Worm (Caenorhabditis elegans) whole organism, L4 larva: ENCODE measurements around the gene nhr-20.
A peak's percentile ranks its signal among the peaks of the same experiment; 100 is the strongest.

Experiments
- F10B5.3 ChIP-seq: sonication (generic microtip); optimal IDR thresholded peaks from 2 replicates; lab custom pipeline; 2016; ENCODE audit warnings: mild to moderate bottlenecking, missing genetic modification characterization, missing compliant biosample characterization
- F37D6.2 ChIP-seq: sonication (generic microtip); optimal IDR thresholded peaks from 2 replicates; lab custom pipeline; 2016; ENCODE audit warnings: mild to moderate bottlenecking, missing genetic modification characterization, missing compliant biosample characterization
- T20F7.1 ChIP-seq: fragments of 200-800 bp; sonication (Bioruptor generic); optimal IDR thresholded peaks from 2 replicates; lab custom pipeline; 2018; ENCODE audit warnings: mild to moderate bottlenecking, missing genetic modification characterization, missing compliant biosample characterization
- Y48G9A.11 ChIP-seq: fragments of 200-800 bp; sonication (Bioruptor generic); IDR thresholded peaks from 2 replicates; pipeline ENCODE4 v1.3.6; 2022; ENCODE audit warnings: missing genetic modification reagents, missing genetic modification characterization, missing compliant biosample characterization
- Y5F2A.4 ChIP-seq: fragments of 200-800 bp; sonication (Bioruptor generic); optimal IDR thresholded peaks from 2 replicates; lab custom pipeline; 2018; ENCODE audit warnings: mild to moderate bottlenecking, missing genetic modification characterization, missing compliant biosample characterization
- ZK337.2 ChIP-seq: fragments of 200-800 bp; sonication (Bioruptor generic); IDR thresholded peaks from 2 replicates; pipeline ENCODE4 v1.3.6; 2022; ENCODE audit warnings: missing genetic modification reagents, missing genetic modification characterization, missing compliant biosample characterization
- aha-1 ChIP-seq: fragments of 150-350 bp; peaks from one replicate; lab custom pipeline; 2014; ENCODE audit warnings: missing biosample characterization, missing genetic modification characterization
- aly-2 ChIP-seq: sonication (generic microtip); optimal IDR thresholded peaks from 2 replicates; lab custom pipeline; 2018; ENCODE audit warnings: missing biosample characterization, missing genetic modification characterization
- ama-1 ChIP-seq: fragments of 150-350 bp; optimal IDR thresholded peaks from 2 replicates; lab custom pipeline; 2014; ENCODE audit warnings: inconsistent platforms, mixed read lengths
- arid-1 ChIP-seq: fragments of 200-800 bp; sonication (Bioruptor generic); conservative IDR thresholded peaks from 2 replicates; pipeline ENCODE4 v1.3.6; 2022; ENCODE audit warnings: missing genetic modification reagents, missing genetic modification characterization, missing compliant biosample characterization
- attf-4 ChIP-seq: sonication (generic microtip); optimal IDR thresholded peaks from 3 replicates; lab custom pipeline; 2017; ENCODE audit warnings: missing biosample characterization, missing genetic modification characterization
- ceh-20 ChIP-seq: fragments of 200-800 bp; sonication (Bioruptor generic); IDR thresholded peaks from 2 replicates; pipeline ENCODE4 v1.3.6; 2022; ENCODE audit warnings: missing genetic modification reagents, missing genetic modification characterization, missing compliant biosample characterization
- cey-2 ChIP-seq: sonication (generic microtip); optimal IDR thresholded peaks from 3 replicates; lab custom pipeline; 2017; ENCODE audit warnings: missing genetic modification characterization, mild to moderate bottlenecking, missing compliant biosample characterization, antibody characterized with exemption, borderline replicate concordance; ENCODE audit not compliant: insufficient read depth
- daf-16 ChIP-seq, 3 experiments: sonication (generic microtip); optimal IDR thresholded peaks; 2 replicates each; lab custom pipeline; 2016 to 2017; ENCODE audit warnings: missing genetic modification characterization in 3 of 3, missing genetic modification reagents in 3 of 3, mild to moderate bottlenecking in 2 of 3, missing compliant biosample characterization in 2 of 3, missing biosample characterization in 1 of 3, moderate library complexity in 1 of 3
- dpl-1 ChIP-seq: fragments of 150-350 bp; optimal IDR thresholded peaks from 2 replicates; lab custom pipeline; 2014; ENCODE audit warnings: missing biosample characterization, missing genetic modification reagents, missing genetic modification characterization
- duxl-1 ChIP-seq: sonication (generic microtip); optimal IDR thresholded peaks from 2 replicates; lab custom pipeline; 2016; ENCODE audit warnings: mild to moderate bottlenecking, missing genetic modification characterization, moderate library complexity, missing compliant biosample characterization; ENCODE audit not compliant: poor library complexity
- egl-43 ChIP-seq: fragments of 200-800 bp; sonication (Bioruptor generic); IDR thresholded peaks from 2 replicates; pipeline ENCODE4 v1.3.6; 2022; ENCODE audit warnings: missing genetic modification reagents, missing genetic modification characterization, missing compliant biosample characterization
- hlh-30 ChIP-seq: sonication (generic microtip); optimal IDR thresholded peaks from 2 replicates; lab custom pipeline; 2017; ENCODE audit warnings: antibody characterized with exemption, mild to moderate bottlenecking, missing genetic modification characterization, missing compliant biosample characterization; ENCODE audit not compliant: insufficient read depth
- jun-1 ChIP-seq: fragments of 150-350 bp; optimal IDR thresholded peaks from 2 replicates; lab custom pipeline; 2014; ENCODE audit warnings: missing biosample characterization, missing genetic modification reagents, missing genetic modification characterization
- lin-15B ChIP-seq: fragments of 150-350 bp; sonication (generic microtip); optimal IDR thresholded peaks from 3 replicates; lab custom pipeline; 2014; ENCODE audit warnings: missing biosample characterization, missing genetic modification characterization
- lin-29 ChIP-seq: fragments of 200-800 bp; sonication (Bioruptor generic); IDR thresholded peaks from 2 replicates; pipeline ENCODE4 v1.3.6; 2022; ENCODE audit warnings: missing genetic modification reagents, missing genetic modification characterization, missing compliant biosample characterization
- lin-39 ChIP-seq: fragments of 150-350 bp; optimal IDR thresholded peaks from 2 replicates; lab custom pipeline; 2014; ENCODE audit warnings: missing biosample characterization, missing genetic modification reagents, missing genetic modification characterization
- madf-5 ChIP-seq, 2 experiments: fragments of 200-800 bp; sonication (Bioruptor generic); IDR thresholded peaks; 2 replicates each; pipeline ENCODE4 v1.3.6; 2022; ENCODE audit warnings: missing compliant biosample characterization in 2 of 2, missing genetic modification characterization in 2 of 2
- mes-2 ChIP-seq: sonication (generic microtip); optimal IDR thresholded peaks from 2 replicates; lab custom pipeline; 2016; ENCODE audit warnings: missing genotype, mild to moderate bottlenecking, missing genetic modification characterization, missing compliant biosample characterization; ENCODE audit not compliant: poor library complexity, severe bottlenecking
- mxl-2 ChIP-seq: fragments of 200-800 bp; sonication (Bioruptor generic); conservative IDR thresholded peaks from 2 replicates; pipeline ENCODE4 v1.3.6; 2022; ENCODE audit warnings: missing genetic modification reagents, missing genetic modification characterization, missing compliant biosample characterization
- nhr-10 ChIP-seq: fragments of 150-350 bp; optimal IDR thresholded peaks from 2 replicates; lab custom pipeline; 2014; ENCODE audit warnings: missing biosample characterization, missing genetic modification characterization
- nhr-102 ChIP-seq: sonication (generic microtip); optimal IDR thresholded peaks from 2 replicates; lab custom pipeline; 2016; ENCODE audit warnings: mild to moderate bottlenecking, missing genetic modification characterization, moderate library complexity, missing compliant biosample characterization
- nhr-11 ChIP-seq: fragments of 150-350 bp; optimal IDR thresholded peaks from 2 replicates; lab custom pipeline; 2014; ENCODE audit warnings: missing biosample characterization, missing genetic modification characterization
- nhr-28 ChIP-seq: fragments of 150-350 bp; optimal IDR thresholded peaks from 2 replicates; lab custom pipeline; 2014; ENCODE audit warnings: missing biosample characterization, missing genetic modification characterization
- nhr-41 ChIP-seq: fragments of 200-800 bp; sonication (Bioruptor generic); IDR thresholded peaks from 2 replicates; pipeline ENCODE4 v1.3.6; 2022; ENCODE audit warnings: missing genetic modification reagents, missing genetic modification characterization, missing compliant biosample characterization
- nhr-76 ChIP-seq: fragments of 150-350 bp; optimal IDR thresholded peaks from 2 replicates; lab custom pipeline; 2014; ENCODE audit warnings: missing biosample characterization, missing genetic modification characterization
- pha-4 ChIP-seq, 2 experiments: fragments of 150-350 bp in 1 of 2; fragments of 200-800 bp in 1 of 2; sonication (Bioruptor generic) in 1 of 2; IDR thresholded peaks in 1 of 2; optimal IDR thresholded peaks in 1 of 2; 2 replicates each; pipeline versions ENCODE4 v1.3.6 to Lab custom; 2014 to 2022; ENCODE audit warnings: missing genetic modification characterization in 2 of 2, missing genetic modification reagents in 2 of 2, missing biosample characterization in 1 of 2, missing compliant biosample characterization in 1 of 2
- set-16 ChIP-seq: fragments of 200-800 bp; sonication (Bioruptor generic); IDR thresholded peaks from 2 replicates; pipeline ENCODE4 v1.3.6; 2022; ENCODE audit warnings: missing genetic modification reagents, missing genetic modification characterization, missing compliant biosample characterization
- spr-1 ChIP-seq: sonication (generic microtip); optimal IDR thresholded peaks from 2 replicates; lab custom pipeline; 2016; ENCODE audit warnings: mild to moderate bottlenecking, missing genetic modification characterization, missing compliant biosample characterization
- spr-3 ChIP-seq: fragments of 200-800 bp; sonication (Bioruptor generic); optimal IDR thresholded peaks from 2 replicates; lab custom pipeline; 2018; ENCODE audit warnings: mild to moderate bottlenecking, missing genetic modification characterization, missing compliant biosample characterization
- unc-39 ChIP-seq: sonication (generic microtip); optimal IDR thresholded peaks from 2 replicates; lab custom pipeline; 2017; ENCODE audit warnings: missing biosample characterization, missing genetic modification characterization
- unc-62 ChIP-seq, 3 experiments: fragments of 150-350 bp in 1 of 3; sonication (generic microtip); optimal IDR thresholded peaks in 2 of 3; peaks in 1 of 3; 1 replicate in 1 of 3; 2 replicates in 2 of 3; lab custom pipeline; 2014 to 2017; ENCODE audit warnings: missing biosample characterization in 3 of 3, missing genetic modification characterization in 3 of 3, missing genetic modification reagents in 3 of 3, missing genotype in 1 of 3
- vab-7 ChIP-seq: fragments of 200-800 bp; sonication (Bioruptor generic); IDR thresholded peaks from 2 replicates; pipeline ENCODE4 v1.3.6; 2022; ENCODE audit warnings: missing genetic modification reagents, missing genetic modification characterization, missing compliant biosample characterization
- zag-1 ChIP-seq: fragments of 150-350 bp; optimal IDR thresholded peaks from 2 replicates; lab custom pipeline; 2014; ENCODE audit warnings: missing biosample characterization, missing genetic modification characterization
- zfp-2 ChIP-seq: sonication (generic microtip); optimal IDR thresholded peaks from 2 replicates; lab custom pipeline; 2016; ENCODE audit warnings: mild to moderate bottlenecking, missing genetic modification characterization, missing compliant biosample characterization
- zfp-3 ChIP-seq: fragments of 200-800 bp; sonication (Bioruptor generic); conservative IDR thresholded peaks from 2 replicates; pipeline ENCODE4 v1.3.6; 2022; ENCODE audit warnings: missing genetic modification reagents, missing genetic modification characterization, missing compliant biosample characterization
- zip-11 ChIP-seq: fragments of 200-800 bp; sonication (Bioruptor generic); IDR thresholded peaks from 2 replicates; pipeline ENCODE4 v1.3.6; 2022; ENCODE audit warnings: missing genetic modification characterization, missing compliant biosample characterization

nhr-20 gene

DNA sequence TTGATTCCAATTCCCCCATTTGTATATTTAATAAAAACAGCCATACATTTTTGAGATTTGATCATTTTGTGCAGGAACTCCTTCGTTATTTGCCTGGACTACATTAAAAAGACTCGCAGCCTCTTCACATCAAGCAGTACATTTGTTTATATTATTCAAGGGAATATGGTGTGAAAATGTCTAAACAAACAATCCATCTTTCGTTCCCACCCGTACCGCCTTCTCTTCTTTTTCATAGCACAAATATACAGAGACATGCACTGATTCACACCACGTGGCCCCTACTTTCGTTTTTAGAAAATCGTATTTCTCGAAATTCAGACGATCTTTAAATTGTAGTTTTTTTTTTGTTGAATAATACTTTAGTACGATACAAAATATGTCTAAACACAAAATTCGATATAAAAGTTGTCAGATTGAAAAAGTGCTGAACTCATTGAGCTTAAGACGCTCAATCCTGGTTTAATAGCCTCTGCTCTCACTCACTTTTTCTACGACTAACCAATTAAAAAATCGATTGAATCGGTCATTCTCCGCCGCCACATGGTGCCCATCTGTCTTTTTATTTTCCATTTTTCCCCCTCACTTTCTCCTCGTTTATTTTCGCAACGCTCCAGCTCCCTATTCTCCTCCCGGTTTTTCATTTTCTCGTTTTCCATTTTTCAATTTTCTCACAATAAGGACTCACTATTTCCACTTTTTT is 37.6 kb downstream of the nhr-20 start (continued):
- TF ChIP-seq daf-16 (GFP tag; optimal IDR thresholded peaks at IDR 0.05; lab: Kevin White, UChicago) (peak; percentile 33 to 62), daf-16 (tag; optimal IDR thresholded peaks at IDR 0.05; lab: Kevin White, UChicago) (peak; percentile 59), lin-29 (GFP tag; lab: Robert Waterston, UW) (no peak), madf-5 (GFP tag; IDR thresholded peaks at IDR 0.05; lab: Robert Waterston, UW) (no peak), F37D6.2 (tag; lab: Kevin White, UChicago) (peak; percentile 45), ceh-20 (GFP tag; lab: Robert Waterston, UW) (peak; percentile 15; the same call in 1 of the 2 replicates), arid-1 (GFP tag; lab: Robert Waterston, UW) (peak; percentile 84), Y48G9A.11 (GFP tag; lab: Robert Waterston, UW) (peak; percentile 77), zip-11 (GFP tag; lab: Robert Waterston, UW) (no peak), lin-15B (tag; lab: Kevin White, UChicago) (no peak), Y5F2A.4 (GFP tag; lab: Kevin White, UChicago) (peak; percentile 54), nhr-10 (tag; lab: Kevin White, UChicago) (no peak), lin-39 (tag; lab: Kevin White, UChicago) (no peak), nhr-41 (GFP tag; lab: Robert Waterston, UW) (no peak; the same call in 1 of the 2 replicates), nhr-28 (no peak), aly-2 (tag; lab: Kevin White, UChicago) (no peak), nhr-76 (tag; lab: Kevin White, UChicago) (peak; percentile 16), unc-39 (tag; lab: Kevin White, UChicago) (no peak), F10B5.3 (tag; lab: Kevin White, UChicago) (peak; percentile 68), cey-2 (tag; lab: Kevin White, UChicago) (no peak), zag-1 (tag; lab: Kevin White, UChicago) (no peak), zfp-3 (GFP tag; lab: Robert Waterston, UW) (peak; percentile 95), ama-1 (lab: Kevin White, UChicago) (peak; percentile 95), nhr-11 (tag; lab: Kevin White, UChicago) (no peak)
- TF ChIP-seq, all 104 proteins: peak for 57

DNA sequence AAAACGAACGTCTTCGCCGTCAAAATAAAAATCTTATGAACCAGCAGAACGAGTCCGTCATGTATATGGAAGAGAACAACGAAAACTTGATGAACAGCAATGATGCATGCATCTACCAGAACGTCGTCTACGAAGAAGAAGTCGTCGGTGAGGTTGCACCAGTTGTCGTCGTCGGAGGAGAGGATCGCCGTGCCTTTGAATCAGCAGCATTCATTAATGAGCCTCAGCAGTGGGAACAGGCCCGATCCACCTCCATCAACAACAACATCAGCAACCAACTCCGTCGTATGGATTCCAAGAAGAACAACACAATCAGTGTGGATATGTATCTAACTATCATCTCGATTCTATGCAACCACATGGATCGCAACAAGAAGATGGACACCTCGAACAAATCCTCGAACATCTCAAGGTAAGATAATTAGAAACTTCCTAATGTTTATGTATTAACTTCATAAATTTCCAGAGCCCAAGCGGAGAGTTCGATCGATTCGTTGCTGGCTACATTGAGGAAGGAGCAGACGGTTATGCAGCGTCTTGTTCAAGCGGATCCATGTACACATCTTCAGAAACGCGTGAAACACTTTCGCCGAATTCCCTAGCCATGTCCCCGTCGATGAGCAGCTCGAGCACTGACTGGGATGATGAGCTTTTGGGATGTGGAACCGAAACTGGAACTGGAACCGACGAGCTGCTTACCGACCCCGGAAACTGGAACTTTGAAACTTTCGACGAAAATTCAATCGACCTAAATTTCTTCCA is 38.5 kb downstream of the nhr-20 start:
- TF ChIP-seq egl-43 (GFP tag; lab: Robert Waterston, UW) (peak; percentile 60), ZK337.2 (GFP tag; lab: Robert Waterston, UW) (0 out of 2 replicates have a peak, but pooled peaks have one; percentile 35), pha-4 (GFP tag; IDR thresholded peaks at IDR 0.05; lab: Robert Waterston, UW) (0 out of 2 replicates have a peak, but pooled peaks have one; percentile 14), pha-4 (tag; optimal IDR thresholded peaks at IDR 0.05; lab: Kevin White, UChicago) (no peak), set-16 (GFP tag; lab: Robert Waterston, UW) (peak; percentile 25; the same call in 1 of the 2 replicates), madf-5 (GFP tag; IDR thresholded peaks at IDR 0.05; lab: Robert Waterston, UW) (no peak), aha-1 (tag; lab: Kevin White, UChicago) (peak; percentile 97)

DNA sequence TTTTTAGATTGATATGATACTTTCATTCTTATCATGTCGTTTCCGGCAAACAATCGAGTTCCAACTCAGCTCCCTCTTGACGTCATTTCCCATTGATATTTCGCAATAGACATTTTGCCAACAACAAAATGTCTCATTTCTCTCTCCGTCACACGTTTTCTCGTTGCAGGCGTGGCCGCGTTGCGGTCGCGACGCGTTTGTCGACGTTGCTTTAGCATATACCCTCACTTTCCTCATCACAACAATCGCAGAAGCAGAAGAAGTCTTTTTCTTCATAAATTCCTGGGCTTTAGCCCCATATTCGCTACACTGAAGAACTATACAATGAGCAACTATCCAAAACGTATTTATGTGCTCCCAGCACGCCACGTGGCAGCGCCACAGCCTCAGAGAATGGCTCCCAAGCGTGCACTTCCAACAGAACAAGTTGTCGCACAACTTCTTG is 39.3 kb downstream of the nhr-20 start, which contains the start of gene xbp-1:
Gene xbp-1, plus strand, starts transcription at position 151 of the 445 bp plus-strand sequence.
- TF ChIP-seq vab-7 (GFP tag; lab: Robert Waterston, UW), result peak; percentile 71
- peak in 1 of 2 experiments; percentile 86 for TF ChIP-seq unc-62 (GFP tag; optimal IDR thresholded peaks at IDR 0.05 in 1 of 2; lab: Kevin White, UChicago)
- no peak for TF ChIP-seq unc-62 (tag; optimal IDR thresholded peaks at IDR 0.05; lab: Kevin White, UChicago)
- peak; percentile 23 for TF ChIP-seq spr-3 (GFP tag; lab: Kevin White, UChicago)
- peak; percentile 79 for TF ChIP-seq nhr-41 (GFP tag; lab: Robert Waterston, UW)
- no peak for TF ChIP-seq attf-4
- peak; percentile 93 for TF ChIP-seq jun-1
- peak; percentile 88 for TF ChIP-seq T20F7.1 (GFP tag; lab: Kevin White, UChicago)
- peak; percentile 90 for TF ChIP-seq mes-2
- TF ChIP-seq dpl-1 (GFP tag; lab: Kevin White, UChicago), result peak; percentile 79
- no peak for TF ChIP-seq F10B5.3 (tag; lab: Kevin White, UChicago)
- peak; percentile 99 for TF ChIP-seq aha-1 (tag; lab: Kevin White, UChicago)
- TF ChIP-seq spr-1, result peak; percentile 30
- peak; percentile 4 for TF ChIP-seq duxl-1 (tag; lab: Kevin White, UChicago)
- peak; percentile 68 for TF ChIP-seq nhr-102 (tag; lab: Kevin White, UChicago)
- no peak for TF ChIP-seq Y5F2A.4 (GFP tag; lab: Kevin White, UChicago)
- peak; percentile 49 for TF ChIP-seq zfp-2 (tag; lab: Kevin White, UChicago)
- peak; percentile 94 for TF ChIP-seq hlh-30
- 0 out of 2 replicates have a peak, but pooled peaks have one; percentile 17 for TF ChIP-seq mxl-2
